Worm (Caenorhabditis elegans) whole organism, L4 larva: ENCODE results near the gene tlk-1.
A peak's percentile ranks its signal among the peaks of the same experiment; 100 is the strongest.

Experiments
- F26F4.8 ChIP-seq: fragments of 200-800 bp; sonication (Bioruptor generic); conservative IDR thresholded peaks from 2 replicates; pipeline ENCODE4 v1.3.6; 2022; ENCODE audit warnings: missing genetic modification characterization, missing compliant biosample characterization
- T26A8.4 ChIP-seq: fragments of 200-800 bp; sonication (Bioruptor generic); IDR thresholded peaks from 2 replicates; pipeline ENCODE4 v1.3.6; 2022; ENCODE audit warnings: missing genetic modification characterization, missing compliant biosample characterization
- Y105C5A.15 ChIP-seq: fragments of 200-800 bp; sonication (Bioruptor generic); IDR thresholded peaks from 2 replicates; pipeline ENCODE4 v1.3.6; 2022; ENCODE audit warnings: missing genetic modification characterization, missing compliant biosample characterization
- ama-1 ChIP-seq: fragments of 150-350 bp; optimal IDR thresholded peaks from 2 replicates; lab custom pipeline; 2014; ENCODE audit warnings: inconsistent platforms, mixed read lengths
- arid-1 ChIP-seq: fragments of 200-800 bp; sonication (Bioruptor generic); conservative IDR thresholded peaks from 2 replicates; pipeline ENCODE4 v1.3.6; 2022; ENCODE audit warnings: missing genetic modification reagents, missing genetic modification characterization, missing compliant biosample characterization
- attf-4 ChIP-seq: sonication (generic microtip); optimal IDR thresholded peaks from 3 replicates; lab custom pipeline; 2017; ENCODE audit warnings: missing biosample characterization, missing genetic modification characterization
- ceh-44 ChIP-seq: fragments of 200-800 bp; sonication (Bioruptor generic); IDR thresholded peaks from 2 replicates; pipeline ENCODE4 v1.3.6; 2022; ENCODE audit warnings: missing genetic modification reagents, missing genetic modification characterization, missing compliant biosample characterization
- ceh-82 ChIP-seq: sonication (generic microtip); optimal IDR thresholded peaks from 2 replicates; lab custom pipeline; 2017; ENCODE audit warnings: missing biosample characterization, missing genetic modification characterization
- cey-2 ChIP-seq: sonication (generic microtip); optimal IDR thresholded peaks from 3 replicates; lab custom pipeline; 2017; ENCODE audit warnings: missing genetic modification characterization, mild to moderate bottlenecking, missing compliant biosample characterization, antibody characterized with exemption, borderline replicate concordance; ENCODE audit not compliant: insufficient read depth
- daf-16 ChIP-seq, 3 experiments: sonication (generic microtip); optimal IDR thresholded peaks; 2 replicates each; lab custom pipeline; 2016 to 2017; ENCODE audit warnings: missing genetic modification characterization in 3 of 3, missing genetic modification reagents in 3 of 3, mild to moderate bottlenecking in 2 of 3, missing compliant biosample characterization in 2 of 3, missing biosample characterization in 1 of 3, moderate library complexity in 1 of 3
- dmd-6 ChIP-seq: fragments of 200-800 bp; sonication (Bioruptor generic); IDR thresholded peaks from 2 replicates; pipeline ENCODE4 v1.3.6; 2022; ENCODE audit warnings: missing genetic modification reagents, missing genetic modification characterization, missing compliant biosample characterization
- dmd-8 ChIP-seq: fragments of 200-800 bp; sonication (Bioruptor generic); IDR thresholded peaks from 2 replicates; pipeline ENCODE4 v1.3.6; 2022; ENCODE audit warnings: missing genetic modification characterization, missing compliant biosample characterization
- dmd-9 ChIP-seq: fragments of 200-800 bp; sonication (Bioruptor generic); IDR thresholded peaks from 2 replicates; pipeline ENCODE4 v1.3.6; 2022; ENCODE audit warnings: missing genetic modification reagents, missing genetic modification characterization, missing compliant biosample characterization
- dve-1 ChIP-seq: sonication (generic microtip); optimal IDR thresholded peaks from 2 replicates; lab custom pipeline; 2017; ENCODE audit warnings: antibody characterized with exemption, mild to moderate bottlenecking, missing genetic modification characterization, missing compliant biosample characterization; ENCODE audit not compliant: insufficient read depth
- hlh-11 ChIP-seq: fragments of 200-800 bp; sonication (Bioruptor generic); optimal IDR thresholded peaks from 2 replicates; lab custom pipeline; 2018; ENCODE audit warnings: mild to moderate bottlenecking, missing genetic modification characterization, missing compliant biosample characterization
- hlh-30 ChIP-seq: sonication (generic microtip); optimal IDR thresholded peaks from 2 replicates; lab custom pipeline; 2017; ENCODE audit warnings: antibody characterized with exemption, mild to moderate bottlenecking, missing genetic modification characterization, missing compliant biosample characterization; ENCODE audit not compliant: insufficient read depth
- hmg-1.1 ChIP-seq: fragments of 200-800 bp; sonication (Bioruptor generic); IDR thresholded peaks from 2 replicates; pipeline ENCODE4 v1.3.6; 2022; ENCODE audit warnings: missing genetic modification reagents, missing genetic modification characterization, missing compliant biosample characterization
- jun-1 ChIP-seq: fragments of 150-350 bp; optimal IDR thresholded peaks from 2 replicates; lab custom pipeline; 2014; ENCODE audit warnings: missing biosample characterization, missing genetic modification reagents, missing genetic modification characterization
- lim-7 ChIP-seq: fragments of 200-800 bp; sonication (Bioruptor generic); IDR thresholded peaks from 2 replicates; pipeline ENCODE4 v1.3.6; 2022; ENCODE audit warnings: missing genetic modification characterization, missing compliant biosample characterization
- lin-13 ChIP-seq: fragments of 150-350 bp; optimal IDR thresholded peaks from 2 replicates; lab custom pipeline; 2014; ENCODE audit warnings: missing biosample characterization, missing genetic modification reagents, missing genetic modification characterization
- lin-38 ChIP-seq: fragments of 200-800 bp; sonication (Bioruptor generic); IDR thresholded peaks from 2 replicates; pipeline ENCODE4 v1.3.6; 2022; ENCODE audit warnings: missing genetic modification reagents, missing genetic modification characterization, missing compliant biosample characterization
- lir-3 ChIP-seq: sonication (generic microtip); optimal IDR thresholded peaks from 2 replicates; lab custom pipeline; 2016; ENCODE audit warnings: mild to moderate bottlenecking, missing genetic modification characterization, missing compliant biosample characterization
- mdl-1 ChIP-seq, 2 experiments: fragments of 150-350 bp in 1 of 2; sonication (generic microtip) in 1 of 2; optimal IDR thresholded peaks; 2 replicates each; lab custom pipeline; 2014 to 2017; ENCODE audit warnings: missing biosample characterization in 2 of 2, missing genetic modification characterization in 2 of 2
- mdt-29 ChIP-seq: fragments of 200-800 bp; sonication (Bioruptor generic); IDR thresholded peaks from 2 replicates; pipeline ENCODE4 v1.3.6; 2022; ENCODE audit warnings: missing genetic modification reagents, missing genetic modification characterization, missing compliant biosample characterization
- mxl-3 ChIP-seq: fragments of 200-800 bp; sonication (Bioruptor generic); optimal IDR thresholded peaks from 2 replicates; lab custom pipeline; 2018; ENCODE audit warnings: mild to moderate bottlenecking, missing genetic modification characterization, missing compliant biosample characterization
- nhr-102 ChIP-seq: sonication (generic microtip); optimal IDR thresholded peaks from 2 replicates; lab custom pipeline; 2016; ENCODE audit warnings: mild to moderate bottlenecking, missing genetic modification characterization, moderate library complexity, missing compliant biosample characterization
- nhr-28 ChIP-seq: fragments of 150-350 bp; optimal IDR thresholded peaks from 2 replicates; lab custom pipeline; 2014; ENCODE audit warnings: missing biosample characterization, missing genetic modification characterization
- nhr-48 ChIP-seq: sonication (generic microtip); optimal IDR thresholded peaks from 2 replicates; lab custom pipeline; 2016; ENCODE audit warnings: mild to moderate bottlenecking, missing genetic modification characterization, missing compliant biosample characterization
- nhr-77 ChIP-seq: fragments of 150-350 bp; optimal IDR thresholded peaks from 2 replicates; lab custom pipeline; 2014; ENCODE audit warnings: missing biosample characterization, missing genetic modification characterization
- pha-4 ChIP-seq, 2 experiments: fragments of 150-350 bp in 1 of 2; fragments of 200-800 bp in 1 of 2; sonication (Bioruptor generic) in 1 of 2; IDR thresholded peaks in 1 of 2; optimal IDR thresholded peaks in 1 of 2; 2 replicates each; pipeline versions ENCODE4 v1.3.6 to Lab custom; 2014 to 2022; ENCODE audit warnings: missing genetic modification characterization in 2 of 2, missing genetic modification reagents in 2 of 2, missing biosample characterization in 1 of 2, missing compliant biosample characterization in 1 of 2
- php-3 ChIP-seq: fragments of 200-800 bp; sonication (Bioruptor generic); IDR thresholded peaks from 2 replicates; pipeline ENCODE4 v1.3.6; 2022; ENCODE audit warnings: missing genetic modification reagents, missing genetic modification characterization, missing compliant biosample characterization
- pqm-1 ChIP-seq: sonication (generic microtip); optimal IDR thresholded peaks from 2 replicates; lab custom pipeline; 2017; ENCODE audit warnings: missing biosample characterization, missing genetic modification characterization
- sdz-12 ChIP-seq: fragments of 200-800 bp; sonication (Bioruptor generic); optimal IDR thresholded peaks from 2 replicates; lab custom pipeline; 2018; ENCODE audit warnings: mild to moderate bottlenecking, missing genetic modification characterization, missing compliant biosample characterization
- spr-3 ChIP-seq: fragments of 200-800 bp; sonication (Bioruptor generic); optimal IDR thresholded peaks from 2 replicates; lab custom pipeline; 2018; ENCODE audit warnings: mild to moderate bottlenecking, missing genetic modification characterization, missing compliant biosample characterization
- tra-1 ChIP-seq: fragments of 200-800 bp; sonication (Bioruptor generic); IDR thresholded peaks from 2 replicates; pipeline ENCODE4 v1.3.6; 2022; ENCODE audit warnings: missing genetic modification reagents, missing genetic modification characterization, missing compliant biosample characterization
- unc-130 ChIP-seq: sonication (generic microtip); optimal IDR thresholded peaks from 2 replicates; lab custom pipeline; 2016; ENCODE audit warnings: missing genetic modification reagents, missing genetic modification characterization, missing compliant biosample characterization
- unc-39 ChIP-seq: sonication (generic microtip); optimal IDR thresholded peaks from 2 replicates; lab custom pipeline; 2017; ENCODE audit warnings: missing biosample characterization, missing genetic modification characterization
- unc-62 ChIP-seq, 3 experiments: fragments of 150-350 bp in 1 of 3; sonication (generic microtip); optimal IDR thresholded peaks in 2 of 3; peaks in 1 of 3; 1 replicate in 1 of 3; 2 replicates in 2 of 3; lab custom pipeline; 2014 to 2017; ENCODE audit warnings: missing biosample characterization in 3 of 3, missing genetic modification characterization in 3 of 3, missing genetic modification reagents in 3 of 3, missing genotype in 1 of 3

The tlk-1 gene

ce11 chrIII:9717243-9717642 is 17.6 kb downstream of the tlk-1 start (continued):
- TF ChIP-seq pha-4 (GFP tag; IDR thresholded peaks at IDR 0.05; lab: Robert Waterston, UW) (peak; percentile 48; the same call in 1 of the 2 replicates), pha-4 (tag; optimal IDR thresholded peaks at IDR 0.05; lab: Kevin White, UChicago) (no peak), php-3 (GFP tag; lab: Robert Waterston, UW) (peak; percentile 49; the same call in 1 of the 2 replicates), ceh-82 (tag; lab: Kevin White, UChicago) (no peak)
- TF ChIP-seq, all 104 proteins: peak for 38

ce11 chrIII:9720191-9720590 is 20.5 kb downstream of the tlk-1 start, which contains the start of gene ncx-7:
Gene ncx-7 (minus strand): TSS chrIII:9720291.
- no peak for TF ChIP-seq Y105C5A.15
- TF ChIP-seq pqm-1 (tag; lab: Kevin White, UChicago) = peak; percentile 6

ce11 chrIII:9721991-9722390 is 22.3 kb downstream of the tlk-1 start:
- no peak for TF ChIP-seq daf-16 (GFP tag; optimal IDR thresholded peaks at IDR 0.05; lab: Kevin White, UChicago)
- peak; percentile 89 for TF ChIP-seq daf-16 (tag; optimal IDR thresholded peaks at IDR 0.05; lab: Kevin White, UChicago)
- TF ChIP-seq nhr-102 (tag; lab: Kevin White, UChicago) = peak; percentile 13
- peak; percentile 94 for TF ChIP-seq php-3 (GFP tag; lab: Robert Waterston, UW)
- TF ChIP-seq tra-1 = 0 out of 2 replicates have a peak, but pooled peaks have one; percentile 56
- peak; percentile 98 for TF ChIP-seq pqm-1 (tag; lab: Kevin White, UChicago)
- no peak for TF ChIP-seq spr-3 (GFP tag; lab: Kevin White, UChicago)
- TF ChIP-seq nhr-48 = peak; percentile 27
- TF ChIP-seq mdl-1 (tag; optimal IDR thresholded peaks at IDR 0.05; lab: Kevin White, UChicago) = peak in 1 of 2 experiments; percentile 34
- peak; percentile 73 for TF ChIP-seq dve-1 (tag; lab: Kevin White, UChicago)
- peak; percentile 77 for TF ChIP-seq nhr-77
- peak; percentile 95 for TF ChIP-seq nhr-28
- TF ChIP-seq lin-38 (GFP tag; lab: Robert Waterston, UW) = no peak
- TF ChIP-seq hlh-11 (tag; lab: Kevin White, UChicago) = peak; percentile 84
- TF ChIP-seq T26A8.4 (GFP tag; lab: Robert Waterston, UW) = no peak
- TF ChIP-seq hmg-1.1 = no peak
- no peak for TF ChIP-seq ceh-44 (GFP tag; lab: Robert Waterston, UW)
- no peak for TF ChIP-seq cey-2 (tag; lab: Kevin White, UChicago)
- no peak for TF ChIP-seq sdz-12 (GFP tag; lab: Kevin White, UChicago)
- TF ChIP-seq lir-3 = no peak
- TF ChIP-seq hlh-30 (tag; lab: Kevin White, UChicago) = peak; percentile 36
- TF ChIP-seq dmd-6 = peak; percentile 91

ce11 chrIII:9725114-9725513 is 25.4 kb downstream of the tlk-1 start, which contains the start of gene clec-162:
Gene clec-162 (minus strand): TSS chrIII:9725214.
- TF ChIP-seq F26F4.8 (no peak), lin-13 (GFP tag; lab: Kevin White, UChicago) (no peak), dmd-8 (GFP tag; lab: Robert Waterston, UW) (no peak), mxl-3 (GFP tag; lab: Kevin White, UChicago) (no peak)

ce11 chrIII:9727439-9727838 is 27.8 kb downstream of the tlk-1 start, which contains the start of gene C07A9.12:
Gene C07A9.12 (minus strand): TSS chrIII:9727539.
- TF ChIP-seq mdt-29 (GFP tag; lab: Robert Waterston, UW) = no peak
- no peak for TF ChIP-seq nhr-102 (tag; lab: Kevin White, UChicago)
- TF ChIP-seq lim-7 = no peak
- no peak for TF ChIP-seq unc-62 (GFP tag; optimal IDR thresholded peaks at IDR 0.05 in 1 of 2; lab: Kevin White, UChicago)
- no peak for TF ChIP-seq unc-62 (tag; optimal IDR thresholded peaks at IDR 0.05; lab: Kevin White, UChicago)
- TF ChIP-seq unc-39 (tag; lab: Kevin White, UChicago) = no peak
- TF ChIP-seq unc-130 (GFP tag; lab: Kevin White, UChicago) = no peak
- TF ChIP-seq hlh-11 (tag; lab: Kevin White, UChicago) = no peak
- no peak for TF ChIP-seq pqm-1 (tag; lab: Kevin White, UChicago)
- no peak for TF ChIP-seq nhr-77
- TF ChIP-seq jun-1 (tag; lab: Kevin White, UChicago) = no peak
- TF ChIP-seq attf-4 (tag; lab: Kevin White, UChicago) = no peak
- TF ChIP-seq dmd-9 (GFP tag; lab: Robert Waterston, UW) = no peak
- no peak for TF ChIP-seq arid-1 (GFP tag; lab: Robert Waterston, UW)
- TF ChIP-seq ama-1 = no peak
- TF ChIP-seq, all 104 proteins: peak for 0
